Fruit fly (Drosophila melanogaster) whole organism, embryonic: ENCODE results near the gene CG17264.

Source experiments
- Ada2b ChIP-seq: fragments of 200-800 bp; sonication (Bioruptor generic); IDR thresholded peaks from 2 replicates; pipeline ENCODE4 v1.3.6; 2022; ENCODE audit warnings: missing biosample characterization, missing genetic modification characterization
- B-H2 ChIP-seq: fragments of 200-800 bp; sonication (Bioruptor generic); optimal IDR thresholded peaks from 2 replicates; lab custom pipeline; 2018; ENCODE audit warnings: missing biosample characterization, mild to moderate bottlenecking, missing genetic modification characterization
- Blimp-1 ChIP-seq: fragments of 200-800 bp; sonication (Bioruptor generic); optimal IDR thresholded peaks from 3 replicates; lab custom pipeline; 2018; ENCODE audit warnings: missing biosample characterization, missing genetic modification characterization, mild to moderate bottlenecking, moderate library complexity, missing genetic modification reagents
- CG10321 ChIP-seq: fragments of 200-800 bp; sonication (Bioruptor generic); IDR thresholded peaks from 2 replicates; pipeline ENCODE4 v1.3.6; 2022; ENCODE audit warnings: missing biosample characterization, missing genetic modification characterization
- CG10979 ChIP-seq: fragments of 200-800 bp; sonication (Bioruptor generic); optimal IDR thresholded peaks from 2 replicates; lab custom pipeline; 2018; ENCODE audit warnings: missing biosample characterization, mild to moderate bottlenecking, missing genetic modification characterization, moderate library complexity
- CG11093 ChIP-seq: fragments of 200-800 bp; sonication (Bioruptor generic); IDR thresholded peaks from 3 replicates; pipeline ENCODE4 v1.3.6; 2022; ENCODE audit warnings: missing biosample characterization, missing genetic modification characterization
- CG14710 ChIP-seq: fragments of 200-800 bp; sonication (Bioruptor generic); optimal IDR thresholded peaks from 3 replicates; lab custom pipeline; 2019; ENCODE audit warnings: missing biosample characterization, mild to moderate bottlenecking, missing genetic modification characterization, moderate library complexity
- CG15601 ChIP-seq: fragments of 200-800 bp; sonication (Bioruptor generic); optimal IDR thresholded peaks from 3 replicates; lab custom pipeline; 2019; ENCODE audit warnings: missing biosample characterization, mild to moderate bottlenecking, missing genetic modification characterization, moderate library complexity
- CG1602 ChIP-seq: fragments of 200-800 bp; sonication (Bioruptor generic); optimal IDR thresholded peaks from 3 replicates; lab custom pipeline; 2016; ENCODE audit warnings: missing biosample characterization, missing genetic modification characterization
- CG17568 ChIP-seq: fragments of 200-800 bp; sonication (Bioruptor generic); optimal IDR thresholded peaks from 2 replicates; lab custom pipeline; 2018; ENCODE audit warnings: missing biosample characterization, mild to moderate bottlenecking, missing genetic modification characterization, moderate library complexity
- CG1832 ChIP-seq: fragments of 200-800 bp; sonication (Bioruptor generic); optimal IDR thresholded peaks from 2 replicates; lab custom pipeline; 2017; ENCODE audit warnings: missing biosample characterization, mild to moderate bottlenecking, missing genetic modification characterization, inconsistent platforms
- CG18619 ChIP-seq: fragments of 200-800 bp; sonication (Bioruptor generic); optimal IDR thresholded peaks from 3 replicates; lab custom pipeline; 2017; ENCODE audit warnings: missing biosample characterization, mild to moderate bottlenecking, missing genetic modification characterization
- CG18764 ChIP-seq: fragments of 200-800 bp; sonication (Bioruptor generic); optimal IDR thresholded peaks from 3 replicates; lab custom pipeline; 2016; ENCODE audit warnings: missing biosample characterization, missing genetic modification characterization
- CG2678 ChIP-seq: fragments of 200-800 bp; sonication (Bioruptor generic); optimal IDR thresholded peaks from 3 replicates; lab custom pipeline; 2019; ENCODE audit warnings: missing biosample characterization, mild to moderate bottlenecking, missing genetic modification characterization, moderate library complexity
- CG2875 ChIP-seq: fragments of 200-800 bp; sonication (Bioruptor generic); optimal IDR thresholded peaks from 2 replicates; lab custom pipeline; 2017; ENCODE audit warnings: missing biosample characterization, mild to moderate bottlenecking, missing genetic modification characterization, missing genetic modification reagents
- CG32767 ChIP-seq: fragments of 200-800 bp; sonication (Bioruptor generic); IDR thresholded peaks from 2 replicates; pipeline ENCODE4 v1.3.6; 2022; ENCODE audit warnings: missing biosample characterization, missing genetic modification characterization
- CG34224 ChIP-seq: fragments of 200-800 bp; sonication (Bioruptor generic); IDR thresholded peaks from 3 replicates; pipeline ENCODE4 v1.3.6; 2022; ENCODE audit warnings: missing biosample characterization, missing genetic modification characterization; ENCODE audit not compliant: partially characterized antibody
- CG3847 ChIP-seq: fragments of 200-800 bp; sonication (Bioruptor generic); IDR thresholded peaks from 2 replicates; pipeline ENCODE4 v1.3.6; 2022; ENCODE audit warnings: missing biosample characterization, missing genetic modification characterization
- CG4282 ChIP-seq: fragments of 200-800 bp; sonication (Bioruptor generic); optimal IDR thresholded peaks from 2 replicates; lab custom pipeline; 2016; ENCODE audit warnings: missing biosample characterization, missing genetic modification characterization
- CG4360 ChIP-seq: fragments of 200-800 bp; sonication (Bioruptor generic); IDR thresholded peaks from 2 replicates; pipeline ENCODE4 v1.3.6; 2022; ENCODE audit warnings: missing biosample characterization, missing genetic modification characterization
- CG5180 ChIP-seq: fragments of 200-800 bp; sonication (Bioruptor generic); optimal IDR thresholded peaks from 3 replicates; lab custom pipeline; 2017; ENCODE audit warnings: missing biosample characterization, missing genetic modification characterization, mild to moderate bottlenecking, moderate library complexity, missing genetic modification reagents
- CG7786 ChIP-seq: fragments of 200-800 bp; sonication (Bioruptor generic); optimal IDR thresholded peaks from 2 replicates; lab custom pipeline; 2016; ENCODE audit warnings: missing biosample characterization, missing genetic modification characterization
- CG8290 ChIP-seq, 3 experiments: fragments of 200-800 bp; sonication (Bioruptor generic); optimal IDR thresholded peaks; 2 replicates each; lab custom pipeline; 2016 to 2019; ENCODE audit warnings: missing biosample characterization in 3 of 3, missing genetic modification characterization in 3 of 3, mild to moderate bottlenecking in 2 of 3, moderate library complexity in 1 of 3
- CG8388 ChIP-seq: fragments of 200-800 bp; sonication (Bioruptor generic); optimal IDR thresholded peaks from 2 replicates; lab custom pipeline; 2019; ENCODE audit warnings: missing biosample characterization, mild to moderate bottlenecking, missing genetic modification characterization, moderate library complexity
- CG9609 ChIP-seq: fragments of 200-800 bp; sonication (Bioruptor generic); optimal IDR thresholded peaks from 3 replicates; lab custom pipeline; 2016; ENCODE audit warnings: missing biosample characterization, missing genetic modification characterization
- E2f2 ChIP-seq: fragments of 200-800 bp; sonication (Bioruptor generic); IDR thresholded peaks from 2 replicates; pipeline ENCODE4 v1.3.6; 2022; ENCODE audit warnings: missing biosample characterization, missing genetic modification characterization
- Gug ChIP-seq: fragments of 200-800 bp; sonication (Bioruptor generic); IDR thresholded peaks from 4 replicates; pipeline ENCODE4 v1.3.6; 2022; ENCODE audit warnings: missing biosample characterization, missing genetic modification characterization
- Hr39 ChIP-seq: fragments of >200 bp; optimal IDR thresholded peaks from 2 replicates; lab custom pipeline; 2017
- Med ChIP-seq: fragments of 200-800 bp; sonication (Bioruptor generic); peaks from one replicate; lab custom pipeline; 2016; ENCODE audit warnings: missing biosample characterization, missing genetic modification characterization, mild to moderate bottlenecking, inconsistent platforms, moderate library complexity
- Mes4 ChIP-seq: fragments of 200-800 bp; sonication (Bioruptor generic); optimal IDR thresholded peaks from 2 replicates; lab custom pipeline; 2016; ENCODE audit warnings: missing biosample characterization, missing genetic modification characterization
- NC2β ChIP-seq: fragments of 200-800 bp; sonication (Bioruptor generic); optimal IDR thresholded peaks from 2 replicates; lab custom pipeline; 2016; ENCODE audit warnings: missing biosample characterization, missing genetic modification characterization
- Sox100B ChIP-seq: fragments of 200-800 bp; sonication (Bioruptor generic); optimal IDR thresholded peaks from 3 replicates; lab custom pipeline; 2018; ENCODE audit warnings: missing biosample characterization, mild to moderate bottlenecking, missing genetic modification characterization
- Sox102F ChIP-seq: fragments of 200-800 bp; sonication (Bioruptor generic); optimal IDR thresholded peaks from 2 replicates; lab custom pipeline; 2018; ENCODE audit warnings: missing biosample characterization, mild to moderate bottlenecking, missing genetic modification characterization, moderate library complexity
- Taf1 ChIP-seq: fragments of 200-800 bp; sonication (Bioruptor generic); IDR thresholded peaks from 2 replicates; pipeline ENCODE4 v1.3.6; 2022; ENCODE audit warnings: missing biosample characterization, missing genetic modification characterization
- Usf ChIP-seq: fragments of 200-800 bp; sonication (Bioruptor generic); optimal IDR thresholded peaks from 2 replicates; lab custom pipeline; 2017; ENCODE audit warnings: missing genotype, missing biosample characterization, missing genetic modification characterization
- caup ChIP-seq: fragments of 200-800 bp; sonication (Bioruptor generic); optimal IDR thresholded peaks from 3 replicates; lab custom pipeline; 2017; ENCODE audit warnings: missing biosample characterization, mild to moderate bottlenecking, missing genetic modification characterization, moderate library complexity; ENCODE audit not compliant: severe bottlenecking
- cg ChIP-seq: fragments of 200-800 bp; sonication (Bioruptor generic); optimal IDR thresholded peaks from 3 replicates; lab custom pipeline; 2019; ENCODE audit warnings: missing biosample characterization, mild to moderate bottlenecking, missing genetic modification characterization, moderate library complexity
- dimm ChIP-seq: fragments of 200-800 bp; sonication (Bioruptor generic); IDR thresholded peaks from 2 replicates; pipeline ENCODE4 v1.3.6; 2022; ENCODE audit warnings: missing biosample characterization, missing genetic modification characterization
- disco-r ChIP-seq: fragments of 200-800 bp; sonication (Bioruptor generic); optimal IDR thresholded peaks from 2 replicates; lab custom pipeline; 2016; ENCODE audit warnings: missing biosample characterization, missing genetic modification characterization
- emc ChIP-seq: fragments of 200-800 bp; sonication (Bioruptor generic); optimal IDR thresholded peaks from 2 replicates; lab custom pipeline; 2016; ENCODE audit warnings: missing biosample characterization, missing genetic modification characterization
- fd64A ChIP-seq: fragments of 200-800 bp; sonication (Bioruptor generic); optimal IDR thresholded peaks from 3 replicates; lab custom pipeline; 2018; ENCODE audit warnings: missing biosample characterization, mild to moderate bottlenecking, missing genetic modification characterization
- fu2 ChIP-seq: fragments of 200-800 bp; sonication (Bioruptor generic); optimal IDR thresholded peaks from 2 replicates; lab custom pipeline; 2016; ENCODE audit warnings: missing biosample characterization, missing genetic modification characterization
- gce ChIP-seq: fragments of 200-800 bp; sonication (Bioruptor generic); IDR thresholded peaks from 3 replicates; pipeline ENCODE4 v1.3.6; 2022; ENCODE audit warnings: missing biosample characterization, missing genetic modification characterization
- gem ChIP-seq: fragments of 200-800 bp; sonication (Bioruptor generic); optimal IDR thresholded peaks from 2 replicates; lab custom pipeline; 2019; ENCODE audit warnings: missing biosample characterization, mild to moderate bottlenecking, missing genetic modification characterization, moderate library complexity
- nau ChIP-seq: fragments of 200-800 bp; sonication (Bioruptor generic); optimal IDR thresholded peaks from 3 replicates; lab custom pipeline; 2017; ENCODE audit warnings: missing biosample characterization, mild to moderate bottlenecking, missing genetic modification characterization, missing genetic modification reagents
- pho ChIP-seq: fragments of 200-800 bp; sonication (Bioruptor generic); optimal IDR thresholded peaks from 2 replicates; lab custom pipeline; 2016; ENCODE audit warnings: missing biosample characterization, missing genetic modification characterization
- pum ChIP-seq: fragments of 200-800 bp; sonication (Bioruptor generic); optimal IDR thresholded peaks from 2 replicates; lab custom pipeline; 2016; ENCODE audit warnings: missing biosample characterization, missing genetic modification characterization
- salm ChIP-seq: fragments of 200-800 bp; sonication (Bioruptor generic); optimal IDR thresholded peaks from 2 replicates; lab custom pipeline; 2018; ENCODE audit warnings: missing biosample characterization, mild to moderate bottlenecking, missing genetic modification characterization
- schlank ChIP-seq: fragments of 200-800 bp; sonication (Bioruptor generic); optimal IDR thresholded peaks from 2 replicates; lab custom pipeline; 2018; ENCODE audit warnings: missing biosample characterization, mild to moderate bottlenecking, missing genetic modification characterization
- scrt ChIP-seq: fragments of 200-800 bp; sonication (Bioruptor generic); optimal IDR thresholded peaks from 2 replicates; lab custom pipeline; 2018; ENCODE audit warnings: missing biosample characterization, mild to moderate bottlenecking, missing genetic modification characterization, moderate library complexity
- sob ChIP-seq: fragments of 200-800 bp; sonication (Bioruptor generic); IDR thresholded peaks from 2 replicates; pipeline ENCODE4 v1.3.6; 2022; ENCODE audit warnings: missing biosample characterization, missing genetic modification characterization

CG17264 gene

dm6 chr2L:2992664-2993174 is 25.6 kb upstream of the CG17264 start, which contains the start of the genes okr and CG3558 (continued):
- TF ChIP-seq disco-r (GFP tag; lab: Kevin White, UChicago) (no peak), Taf1 (no peak), CG5180 (GFP tag; lab: Kevin White, UChicago) (no peak), CG1602 (no peak), CG3847 (GFP tag; lab: Robert Waterston, UW) (no peak), Hr39 (no peak), dimm (GFP tag; lab: Robert Waterston, UW) (no peak), nau (GFP tag; lab: Kevin White, UChicago) (no peak), fu2 (GFP tag; lab: Kevin White, UChicago) (no peak), Gug (no peak), CG34224 (GFP tag; lab: Robert Waterston, UW) (peak; percentile 94), Mes4 (GFP tag; lab: Kevin White, UChicago) (no peak), cg (GFP tag; lab: Kevin White, UChicago) (no peak), fd64A (peak; percentile 29), salm (no peak), pum (GFP tag; lab: Kevin White, UChicago) (no peak), Usf (GFP tag; lab: Kevin White, UChicago) (no peak), Sox100B (GFP tag; lab: Kevin White, UChicago) (no peak), sob (GFP tag; lab: Robert Waterston, UW) (no peak), Sox102F (GFP tag; lab: Kevin White, UChicago) (no peak), CG10979 (no peak), CG2678 (no peak), CG10321 (GFP tag; lab: Robert Waterston, UW) (no peak), CG8290 (GFP tag; optimal IDR thresholded peaks at IDR 0.05; lab: Kevin White, UChicago) (no peak), CG8290 (tag; optimal IDR thresholded peaks at IDR 0.05; lab: Kevin White, UChicago) (no peak), NC2β (GFP tag; lab: Kevin White, UChicago) (no peak), CG8388 (no peak), CG17568 (no peak), CG4360 (no peak), CG11093 (GFP tag; lab: Robert Waterston, UW) (no peak), gce (no peak), schlank (tag; lab: Kevin White, UChicago) (no peak), CG15601 (tag; lab: Kevin White, UChicago) (no peak), CG4282 (GFP tag; lab: Kevin White, UChicago) (no peak), caup (GFP tag; lab: Kevin White, UChicago) (no peak), gem (tag; lab: Kevin White, UChicago) (no peak), Med (GFP tag; lab: Kevin White, UChicago) (peak; percentile 81), scrt (no peak), Ada2b (GFP tag; lab: Robert Waterston, UW) (no peak), B-H2 (no peak), CG14710 (tag; lab: Kevin White, UChicago) (peak; percentile 59), Blimp-1 (GFP tag; lab: Kevin White, UChicago) (peak; percentile 73), CG18764 (GFP tag; lab: Kevin White, UChicago) (no peak), CG2875 (GFP tag; lab: Kevin White, UChicago) (no peak), pho (no peak), CG18619 (GFP tag; lab: Kevin White, UChicago) (no peak), CG1832 (GFP tag; lab: Kevin White, UChicago) (no peak), E2f2 (GFP tag; lab: Robert Waterston, UW) (peak; percentile 88), CG7786 (GFP tag; lab: Kevin White, UChicago) (no peak), CG32767 (GFP tag; lab: Robert Waterston, UW) (no peak), emc (GFP tag; lab: Kevin White, UChicago) (no peak), CG9609 (GFP tag; lab: Kevin White, UChicago) (no peak)
